Fruit fly (Drosophila melanogaster) whole organism, prepupa: Measurements from ENCODE around the gene CG15514.
A peak's percentile ranks its signal among the peaks of the same experiment; 100 is the strongest.

Experiments used
- Blimp-1 ChIP-seq: fragments of 200-800 bp; sonication (Bioruptor generic); optimal IDR thresholded peaks from 3 replicates; lab custom pipeline; 2017; ENCODE audit warnings: missing biosample characterization, missing genetic modification characterization, mild to moderate bottlenecking, moderate library complexity, missing genetic modification reagents
- CG10631 ChIP-seq: fragments of 200-800 bp; sonication (Bioruptor generic); optimal IDR thresholded peaks from 2 replicates; lab custom pipeline; 2016; ENCODE audit warnings: missing biosample characterization, missing genetic modification characterization
- CG11294 ChIP-seq: fragments of 200-800 bp; sonication (Bioruptor generic); IDR thresholded peaks from 2 replicates; pipeline ENCODE4 v1.3.6; 2022; ENCODE audit warnings: missing biosample characterization, missing genetic modification characterization
- CG11902 ChIP-seq: fragments of 200-800 bp; sonication (Bioruptor generic); optimal IDR thresholded peaks from 3 replicates; lab custom pipeline; 2016; ENCODE audit warnings: missing biosample characterization, missing genetic modification characterization
- CG15336 ChIP-seq: fragments of 200-800 bp; sonication (Bioruptor generic); IDR thresholded peaks from 2 replicates; pipeline ENCODE4 v1.3.6; 2022; ENCODE audit warnings: missing biosample characterization, missing genetic modification characterization
- CG16779 ChIP-seq: fragments of 200-800 bp; sonication (Bioruptor generic); optimal IDR thresholded peaks from 3 replicates; lab custom pipeline; 2017; ENCODE audit warnings: missing biosample characterization, mild to moderate bottlenecking, missing genetic modification characterization
- CG31627 ChIP-seq: fragments of 200-800 bp; sonication (Bioruptor generic); optimal IDR thresholded peaks from 3 replicates; lab custom pipeline; 2016; ENCODE audit warnings: missing biosample characterization, missing genetic modification characterization
- CG32006 ChIP-seq: fragments of 200-800 bp; sonication (Bioruptor generic); optimal IDR thresholded peaks from 3 replicates; lab custom pipeline; 2017; ENCODE audit warnings: missing biosample characterization, mild to moderate bottlenecking, missing genetic modification characterization
- CG34406 ChIP-seq: fragments of 200-800 bp; sonication (Bioruptor generic); optimal IDR thresholded peaks from 3 replicates; lab custom pipeline; 2016; ENCODE audit warnings: missing biosample characterization, missing genetic modification characterization
- CG3919 ChIP-seq: fragments of 200-800 bp; sonication (Bioruptor generic); optimal IDR thresholded peaks from 3 replicates; lab custom pipeline; 2016; ENCODE audit warnings: missing biosample characterization, missing genetic modification characterization
- CG4318 ChIP-seq: fragments of 200-800 bp; sonication (Bioruptor generic); optimal IDR thresholded peaks from 3 replicates; lab custom pipeline; 2017; ENCODE audit warnings: missing biosample characterization, mild to moderate bottlenecking, missing genetic modification characterization
- CG6163 ChIP-seq: fragments of 200-800 bp; sonication (Bioruptor generic); IDR thresholded peaks from 3 replicates; pipeline ENCODE4 v1.3.6; 2022; ENCODE audit warnings: missing biosample characterization, missing genetic modification characterization
- CG6792 ChIP-seq: fragments of 200-800 bp; sonication (Bioruptor generic); optimal IDR thresholded peaks from 3 replicates; lab custom pipeline; 2016; ENCODE audit warnings: missing biosample characterization, missing genetic modification characterization
- CG6808 ChIP-seq: fragments of 200-800 bp; sonication (Bioruptor generic); optimal IDR thresholded peaks from 3 replicates; lab custom pipeline; 2017; ENCODE audit warnings: missing biosample characterization, missing genetic modification characterization, mild to moderate bottlenecking, moderate library complexity, missing genetic modification reagents
- CG6854 ChIP-seq: fragments of 200-800 bp; sonication (Bioruptor generic); optimal IDR thresholded peaks from 2 replicates; lab custom pipeline; 2017; ENCODE audit warnings: missing biosample characterization, mild to moderate bottlenecking, missing genetic modification characterization
- CG8119 ChIP-seq: fragments of 200-800 bp; sonication (Bioruptor generic); IDR thresholded peaks from 3 replicates; pipeline ENCODE4 v1.3.6; 2022; ENCODE audit warnings: missing biosample characterization, missing genetic modification characterization
- CG8319 ChIP-seq: fragments of 200-800 bp; sonication (Bioruptor generic); optimal IDR thresholded peaks from 3 replicates; lab custom pipeline; 2016; ENCODE audit warnings: missing biosample characterization, missing genetic modification characterization
- CG8632 ChIP-seq: fragments of 200-800 bp; sonication (Bioruptor generic); optimal IDR thresholded peaks from 3 replicates; lab custom pipeline; 2016; ENCODE audit warnings: missing biosample characterization, missing genetic modification characterization
- CG9139 ChIP-seq: fragments of 200-800 bp; sonication (Bioruptor generic); optimal IDR thresholded peaks from 3 replicates; lab custom pipeline; 2017; ENCODE audit warnings: missing biosample characterization, mild to moderate bottlenecking, missing genetic modification characterization
- Eip75B ChIP-seq: fragments of 200-800 bp; sonication (Bioruptor generic); optimal IDR thresholded peaks from 3 replicates; lab custom pipeline; 2016; ENCODE audit warnings: missing biosample characterization, missing genetic modification characterization
- Eip78C ChIP-seq: fragments of 200-800 bp; sonication (Bioruptor generic); peaks from one replicate; lab custom pipeline; 2016; ENCODE audit warnings: missing biosample characterization, missing genetic modification characterization
- Eip93F ChIP-seq: fragments of 200-800 bp; sonication (Bioruptor generic); optimal IDR thresholded peaks from 2 replicates; lab custom pipeline; 2016; ENCODE audit warnings: missing biosample characterization, mild to moderate bottlenecking, missing genetic modification characterization
- Ets21C ChIP-seq: fragments of 200-800 bp; sonication (Bioruptor generic); optimal IDR thresholded peaks from 3 replicates; lab custom pipeline; 2016; ENCODE audit warnings: missing biosample characterization, missing genetic modification characterization
- Ets96B ChIP-seq: fragments of 200-800 bp; optimal IDR thresholded peaks from 2 replicates; lab custom pipeline; 2019; ENCODE audit warnings: missing biosample characterization, mild to moderate bottlenecking, missing genetic modification characterization, moderate library complexity
- Hr38 ChIP-seq: sonication (Bioruptor generic); optimal IDR thresholded peaks from 2 replicates; lab custom pipeline; 2016; ENCODE audit warnings: missing biosample characterization, missing genetic modification characterization
- Hr39 ChIP-seq: fragments of 200-800 bp; sonication (Bioruptor generic); optimal IDR thresholded peaks from 2 replicates; lab custom pipeline; 2016; ENCODE audit warnings: missing biosample characterization, missing genetic modification characterization
- Hr4 ChIP-seq: fragments of 200-800 bp; sonication (Bioruptor generic); optimal IDR thresholded peaks from 3 replicates; lab custom pipeline; 2016; ENCODE audit warnings: missing biosample characterization, missing genetic modification characterization
- Lpt ChIP-seq: fragments of 200-800 bp; sonication (Bioruptor generic); optimal IDR thresholded peaks from 3 replicates; lab custom pipeline; 2016; ENCODE audit warnings: missing biosample characterization, missing genetic modification characterization
- Met ChIP-seq: fragments of 200-800 bp; sonication (Bioruptor generic); optimal IDR thresholded peaks from 3 replicates; lab custom pipeline; 2016; ENCODE audit warnings: missing biosample characterization, missing genetic modification characterization
- OdsH ChIP-seq: fragments of 200-800 bp; sonication (Bioruptor generic); optimal IDR thresholded peaks from 3 replicates; lab custom pipeline; 2016; ENCODE audit warnings: missing biosample characterization, missing genetic modification characterization
- Sox102F ChIP-seq: fragments of 200-800 bp; sonication (Bioruptor generic); optimal IDR thresholded peaks from 2 replicates; lab custom pipeline; 2016; ENCODE audit warnings: missing biosample characterization, mild to moderate bottlenecking, missing genetic modification characterization
- Sox14 ChIP-seq: fragments of 200-800 bp; sonication (Bioruptor generic); optimal IDR thresholded peaks from 3 replicates; lab custom pipeline; 2016; ENCODE audit warnings: missing biosample characterization, missing genetic modification characterization
- acj6 ChIP-seq: fragments of 200-800 bp; sonication (Bioruptor generic); optimal IDR thresholded peaks from 3 replicates; lab custom pipeline; 2016; ENCODE audit warnings: missing biosample characterization, missing genetic modification characterization
- eg ChIP-seq: fragments of 200-800 bp; sonication (Bioruptor generic); IDR thresholded peaks from 3 replicates; pipeline ENCODE4 v1.3.6; 2022; ENCODE audit warnings: missing biosample characterization, missing genetic modification characterization
- esn ChIP-seq: fragments of 200-800 bp; sonication (Bioruptor generic); optimal IDR thresholded peaks from 2 replicates; lab custom pipeline; 2016; ENCODE audit warnings: missing biosample characterization, mild to moderate bottlenecking, missing genetic modification characterization, moderate library complexity
- fd85E ChIP-seq: fragments of 200-800 bp; sonication (Bioruptor generic); optimal IDR thresholded peaks from 3 replicates; lab custom pipeline; 2016; ENCODE audit warnings: missing biosample characterization, missing genetic modification characterization
- fkh ChIP-seq: fragments of 200-800 bp; sonication (Bioruptor generic); optimal IDR thresholded peaks from 3 replicates; lab custom pipeline; 2017; ENCODE audit warnings: missing biosample characterization, mild to moderate bottlenecking, missing genetic modification characterization, moderate library complexity
- lz ChIP-seq: fragments of 200-800 bp; sonication (Bioruptor generic); optimal IDR thresholded peaks from 3 replicates; lab custom pipeline; 2016; ENCODE audit warnings: missing biosample characterization, missing genetic modification characterization
- net ChIP-seq: fragments of 200-800 bp; sonication (Bioruptor generic); optimal IDR thresholded peaks from 3 replicates; lab custom pipeline; 2016; ENCODE audit warnings: missing biosample characterization, missing genetic modification characterization
- pdm3 ChIP-seq: fragments of 200-800 bp; sonication (Bioruptor generic); optimal IDR thresholded peaks from 3 replicates; lab custom pipeline; 2016; ENCODE audit warnings: missing biosample characterization, missing genetic modification characterization
- spab ChIP-seq: fragments of 200-800 bp; sonication (Bioruptor generic); optimal IDR thresholded peaks from 2 replicates; lab custom pipeline; 2017; ENCODE audit warnings: missing biosample characterization, mild to moderate bottlenecking, missing genetic modification characterization, missing genetic modification reagents
- ss ChIP-seq, 2 experiments: fragments of 200-800 bp; sonication (Bioruptor generic); optimal IDR thresholded peaks; 2 replicates in 1 of 2; 3 replicates in 1 of 2; lab custom pipeline; 2017 to 2018; ENCODE audit warnings: mild to moderate bottlenecking in 2 of 2, missing biosample characterization in 2 of 2, missing genetic modification characterization in 2 of 2, moderate library complexity in 1 of 2
- svp ChIP-seq: fragments of 200-800 bp; sonication (Bioruptor generic); peaks from one replicate; lab custom pipeline; 2016; ENCODE audit warnings: missing biosample characterization, missing genetic modification characterization

Gene CG15514

dm6 chr3R:29838751-29839150 lies 22.5 kb downstream of the CG15514 start (continued):
- TF ChIP-seq CG9139, result no peak
- TF ChIP-seq fkh, result no peak
- TF ChIP-seq CG16779, result no peak
- TF ChIP-seq CG34406 (GFP tag; lab: Kevin White, UChicago), result no peak
- TF ChIP-seq CG11902, result no peak
- peak; percentile 5 for TF ChIP-seq Ets96B (tag; lab: Kevin White, UChicago)
- TF ChIP-seq Lpt (GFP tag; lab: Kevin White, UChicago), result no peak
- TF ChIP-seq net (GFP tag; lab: Kevin White, UChicago), result no peak
- 0 out of 3 replicates have a peak, but pooled peaks have one; percentile 13 for TF ChIP-seq CG6163 (GFP tag; lab: Robert Waterston, UW)
- no peak for TF ChIP-seq Sox14 (GFP tag; lab: Kevin White, UChicago)
- TF ChIP-seq esn (GFP tag; lab: Kevin White, UChicago), result no peak
- no peak for TF ChIP-seq CG8632
- peak; percentile 29; the same call in 1 of the 2 replicates for TF ChIP-seq CG15336 (GFP tag; lab: Robert Waterston, UW)
- TF ChIP-seq Sox102F (GFP tag; lab: Kevin White, UChicago), result no peak

- TF ChIP-seq CG32006 (GFP tag; lab: Kevin White, UChicago) (peak; percentile 64), lz (GFP tag; lab: Kevin White, UChicago) (no peak), eg (GFP tag; lab: Robert Waterston, UW) (peak; percentile 58; the same call in 1 of the 3 replicates), CG6163 (GFP tag; lab: Robert Waterston, UW) (0 out of 3 replicates have a peak, but pooled peaks have one; percentile 49), Eip78C (peak; percentile 49), ss (GFP tag; optimal IDR thresholded peaks at IDR 0.05; lab: Kevin White, UChicago) (peak in 1 of 2 experiments; percentile 34), Hr39 (GFP tag; lab: Kevin White, UChicago) (no peak), Eip75B (GFP tag; lab: Kevin White, UChicago) (no peak), CG10631 (GFP tag; lab: Kevin White, UChicago) (peak; percentile 29), CG6854 (GFP tag; lab: Kevin White, UChicago) (no peak), svp (no peak), CG15336 (GFP tag; lab: Robert Waterston, UW) (peak; percentile 71), Eip93F (GFP tag; lab: Kevin White, UChicago) (no peak), CG8119 (GFP tag; lab: Robert Waterston, UW) (peak; percentile 72; the same call in 2 of the 3 replicates), Hr4 (peak; percentile 42), pdm3 (GFP tag; lab: Kevin White, UChicago) (peak; percentile 4), CG3919 (GFP tag; lab: Kevin White, UChicago) (no peak), CG11294 (0 out of 2 replicates have a peak, but pooled peaks have one; percentile 5)
These were observed 23.5 kb downstream of the CG15514 start for dm6 chr3R:29837771-29838170.

- no peak for TF ChIP-seq ss (GFP tag; optimal IDR thresholded peaks at IDR 0.05; lab: Kevin White, UChicago)
- TF ChIP-seq Blimp-1, result no peak
- TF ChIP-seq CG8119 (GFP tag; lab: Robert Waterston, UW), result no peak
- no peak for TF ChIP-seq spab (GFP tag; lab: Kevin White, UChicago)
- TF ChIP-seq CG8319, result no peak
These were observed 25.1 kb downstream of the CG15514 start, which contains the start of gene CG42592 for dm6 chr3R:29836188-29836587. TSS of gene CG42592 (minus strand) at chr3R:29836288.

dm6 chr3R:29835710-29836049 lies 25.6 kb downstream of the CG15514 start, which contains the start of gene Prtl99C:
TSS of gene Prtl99C (plus strand) at chr3R:29835950.
- TF ChIP-seq acj6 (GFP tag; lab: Kevin White, UChicago) (no peak), fd85E (GFP tag; lab: Kevin White, UChicago) (no peak), CG8632 (no peak), CG32006 (GFP tag; lab: Kevin White, UChicago) (no peak), CG11902 (no peak), CG15336 (GFP tag; lab: Robert Waterston, UW) (no peak), fkh (no peak), OdsH (GFP tag; lab: Kevin White, UChicago) (no peak), Hr4 (no peak), CG8119 (GFP tag; lab: Robert Waterston, UW) (no peak), Met (GFP tag; lab: Kevin White, UChicago) (no peak), CG6808 (GFP tag; lab: Kevin White, UChicago) (no peak), pdm3 (GFP tag; lab: Kevin White, UChicago) (no peak), CG6792 (GFP tag; lab: Kevin White, UChicago) (no peak), Hr38 (GFP tag; lab: Kevin White, UChicago) (no peak), Ets21C (GFP tag; lab: Kevin White, UChicago) (no peak), CG4318 (GFP tag; lab: Kevin White, UChicago) (no peak), CG31627 (no peak)
